Fruit fly (Drosophila melanogaster) whole organism, embryonic: ENCODE data around the gene CG9184.

Experiments used
- ATbp ChIP-seq: fragments of 200-800 bp; sonication (Bioruptor generic); optimal IDR thresholded peaks from 2 replicates; lab custom pipeline; 2017; ENCODE audit warnings: missing biosample characterization, mild to moderate bottlenecking, missing genetic modification characterization, missing genetic modification reagents
- Ada2b ChIP-seq: fragments of 200-800 bp; sonication (Bioruptor generic); IDR thresholded peaks from 2 replicates; pipeline ENCODE4 v1.3.6; 2022; ENCODE audit warnings: missing biosample characterization, missing genetic modification characterization
- Antp ChIP-seq: fragments of 200-800 bp; sonication (Bioruptor generic); optimal IDR thresholded peaks from 3 replicates; lab custom pipeline; 2016; ENCODE audit warnings: missing biosample characterization, missing genetic modification characterization
- Asciz ChIP-seq: fragments of 200-800 bp; sonication (Bioruptor generic); optimal IDR thresholded peaks from 2 replicates; lab custom pipeline; 2017; ENCODE audit warnings: missing biosample characterization, mild to moderate bottlenecking, missing genetic modification characterization, missing genetic modification reagents
- B-H2 ChIP-seq: fragments of 200-800 bp; sonication (Bioruptor generic); optimal IDR thresholded peaks from 2 replicates; lab custom pipeline; 2018; ENCODE audit warnings: missing biosample characterization, mild to moderate bottlenecking, missing genetic modification characterization
- CG10462 ChIP-seq: fragments of 200-800 bp; sonication (Bioruptor generic); optimal IDR thresholded peaks from 2 replicates; lab custom pipeline; 2016; ENCODE audit warnings: missing biosample characterization, missing genetic modification characterization
- CG11456 ChIP-seq: fragments of 200-800 bp; sonication (Bioruptor generic); IDR thresholded peaks from 3 replicates; pipeline ENCODE4 v1.3.6; 2022; ENCODE audit warnings: missing biosample characterization, missing genetic modification characterization
- CG12104 ChIP-seq: fragments of 200-800 bp; sonication (Bioruptor generic); optimal IDR thresholded peaks from 3 replicates; lab custom pipeline; 2016; ENCODE audit warnings: missing biosample characterization, missing genetic modification characterization
- CG12391 ChIP-seq: fragments of 200-800 bp; sonication (Bioruptor generic); optimal IDR thresholded peaks from 3 replicates; lab custom pipeline; 2018; ENCODE audit warnings: missing biosample characterization, mild to moderate bottlenecking, missing genetic modification characterization, moderate library complexity
- CG14667 ChIP-seq: fragments of 200-800 bp; sonication (Bioruptor generic); IDR thresholded peaks from 2 replicates; pipeline ENCODE4 v1.3.6; 2022; ENCODE audit warnings: missing biosample characterization, missing genetic modification characterization
- CG15514 ChIP-seq: fragments of 200-800 bp; sonication (Bioruptor generic); optimal IDR thresholded peaks from 3 replicates; lab custom pipeline; 2017; ENCODE audit warnings: missing biosample characterization, missing genetic modification characterization, mild to moderate bottlenecking, moderate library complexity, missing genetic modification reagents
- CG16815 ChIP-seq: fragments of 200-800 bp; sonication (Bioruptor generic); optimal IDR thresholded peaks from 3 replicates; lab custom pipeline; 2017; ENCODE audit warnings: missing biosample characterization, mild to moderate bottlenecking, missing genetic modification characterization
- CG18476 ChIP-seq: fragments of 200-800 bp; sonication (Bioruptor generic); optimal IDR thresholded peaks from 2 replicates; lab custom pipeline; 2016; ENCODE audit warnings: missing biosample characterization, mild to moderate bottlenecking, missing genetic modification characterization
- CG2678 ChIP-seq: fragments of 200-800 bp; sonication (Bioruptor generic); optimal IDR thresholded peaks from 3 replicates; lab custom pipeline; 2019; ENCODE audit warnings: missing biosample characterization, mild to moderate bottlenecking, missing genetic modification characterization, moderate library complexity
- CG3407 ChIP-seq: fragments of 200-800 bp; sonication (Bioruptor generic); optimal IDR thresholded peaks from 2 replicates; lab custom pipeline; 2018; ENCODE audit warnings: missing biosample characterization, mild to moderate bottlenecking, missing genetic modification characterization
- CG5953 ChIP-seq: fragments of 200-800 bp; sonication (Bioruptor generic); IDR thresholded peaks from 2 replicates; pipeline ENCODE4 v1.3.6; 2022; ENCODE audit warnings: missing biosample characterization, missing genetic modification characterization
- CG6791 ChIP-seq: fragments of 200-800 bp; sonication (Bioruptor generic); IDR thresholded peaks from 3 replicates; pipeline ENCODE4 v1.3.6; 2022; ENCODE audit warnings: missing biosample characterization, missing genetic modification characterization; ENCODE audit not compliant: partially characterized antibody
- CG7786 ChIP-seq: fragments of 200-800 bp; sonication (Bioruptor generic); optimal IDR thresholded peaks from 2 replicates; lab custom pipeline; 2016; ENCODE audit warnings: missing biosample characterization, missing genetic modification characterization
- CG8359 ChIP-seq: fragments of 200-800 bp; sonication (Bioruptor generic); optimal IDR thresholded peaks from 2 replicates; lab custom pipeline; 2017; ENCODE audit warnings: missing biosample characterization, mild to moderate bottlenecking, missing genetic modification characterization, borderline replicate concordance
- CG8388 ChIP-seq: fragments of 200-800 bp; sonication (Bioruptor generic); optimal IDR thresholded peaks from 2 replicates; lab custom pipeline; 2019; ENCODE audit warnings: missing biosample characterization, mild to moderate bottlenecking, missing genetic modification characterization, moderate library complexity
- CG9932 ChIP-seq: fragments of 200-800 bp; sonication (Bioruptor generic); IDR thresholded peaks from 2 replicates; pipeline ENCODE4 v1.3.6; 2022; ENCODE audit warnings: missing biosample characterization, missing genetic modification characterization
- Dfd ChIP-seq, 2 experiments: fragments of >200 bp; optimal IDR thresholded peaks; 2 replicates each; lab custom pipeline; 2017; ENCODE audit warnings: missing biosample characterization in 2 of 2, missing genetic modification characterization in 2 of 2
- HHEX ChIP-seq: fragments of 200-800 bp; sonication (Bioruptor generic); optimal IDR thresholded peaks from 3 replicates; lab custom pipeline; 2017; ENCODE audit warnings: missing biosample characterization, mild to moderate bottlenecking, missing genetic modification characterization, missing genetic modification reagents
- Mrtf ChIP-seq: fragments of 200-800 bp; sonication (Bioruptor generic); IDR thresholded peaks from 3 replicates; pipeline ENCODE4 v1.3.6; 2022; ENCODE audit warnings: missing biosample characterization, missing genetic modification characterization
- Myb ChIP-seq: fragments of 200-800 bp; sonication (Bioruptor generic); optimal IDR thresholded peaks from 2 replicates; lab custom pipeline; 2016; ENCODE audit warnings: missing biosample characterization, missing genetic modification characterization
- Oli ChIP-seq: fragments of 200-800 bp; sonication (Bioruptor generic); optimal IDR thresholded peaks from 2 replicates; lab custom pipeline; 2018; ENCODE audit warnings: missing biosample characterization, mild to moderate bottlenecking, missing genetic modification characterization, moderate library complexity
- Ravus ChIP-seq: fragments of 200-800 bp; sonication (Bioruptor generic); IDR thresholded peaks from 2 replicates; pipeline ENCODE4 v1.3.6; 2022; ENCODE audit warnings: missing biosample characterization, missing genetic modification characterization
- Side ChIP-seq: fragments of 200-800 bp; sonication (Bioruptor generic); optimal IDR thresholded peaks from 2 replicates; lab custom pipeline; 2016; ENCODE audit warnings: missing biosample characterization, missing genetic modification characterization
- Sry-β ChIP-seq: fragments of 200-800 bp; sonication (Bioruptor generic); optimal IDR thresholded peaks from 2 replicates; lab custom pipeline; 2018; ENCODE audit warnings: missing biosample characterization, mild to moderate bottlenecking, missing genetic modification characterization, moderate library complexity
- Sry-δ ChIP-seq: fragments of 200-800 bp; sonication (Bioruptor generic); optimal IDR thresholded peaks from 2 replicates; lab custom pipeline; 2016; ENCODE audit warnings: missing biosample characterization, missing genetic modification characterization
- ara ChIP-seq: fragments of 200-800 bp; sonication (Bioruptor generic); IDR thresholded peaks from 2 replicates; pipeline ENCODE4 v1.3.6; 2022; ENCODE audit warnings: missing biosample characterization, missing genetic modification characterization
- bbx ChIP-seq: fragments of 200-800 bp; sonication (Bioruptor generic); IDR thresholded peaks from 2 replicates; pipeline ENCODE4 v1.3.6; 2022; ENCODE audit warnings: missing biosample characterization, missing genetic modification characterization; ENCODE audit not compliant: partially characterized antibody
- bcd ChIP-seq: fragments of 200-800 bp; sonication (Bioruptor generic); optimal IDR thresholded peaks from 2 replicates; lab custom pipeline; 2017; ENCODE audit warnings: missing biosample characterization, mild to moderate bottlenecking, missing genetic modification characterization
- chif ChIP-seq, 2 experiments: fragments of 200-800 bp; sonication (Bioruptor generic); optimal IDR thresholded peaks; 3 replicates each; lab custom pipeline; 2016; ENCODE audit warnings: missing biosample characterization in 2 of 2, missing genetic modification characterization in 2 of 2
- chm ChIP-seq: fragments of 200-800 bp; sonication (Bioruptor generic); IDR thresholded peaks from 2 replicates; pipeline ENCODE4 v1.3.6; 2022; ENCODE audit warnings: missing biosample characterization, missing genetic modification characterization
- ci ChIP-seq: fragments of 200-800 bp; sonication (Bioruptor generic); IDR thresholded peaks from 3 replicates; pipeline ENCODE4 v1.3.6; 2022; ENCODE audit warnings: missing biosample characterization, missing genetic modification characterization
- dimm ChIP-seq: fragments of 200-800 bp; sonication (Bioruptor generic); IDR thresholded peaks from 2 replicates; pipeline ENCODE4 v1.3.6; 2022; ENCODE audit warnings: missing biosample characterization, missing genetic modification characterization
- dm ChIP-seq: fragments of 200-800 bp; sonication (Bioruptor generic); optimal IDR thresholded peaks from 3 replicates; lab custom pipeline; 2016; ENCODE audit warnings: missing biosample characterization, missing genetic modification characterization
- ftz-f1 ChIP-seq: fragments of 200-800 bp; sonication (Bioruptor generic); optimal IDR thresholded peaks from 2 replicates; lab custom pipeline; 2016; ENCODE audit warnings: missing biosample characterization, missing genetic modification characterization
- gsb ChIP-seq: fragments of 200-800 bp; sonication (Bioruptor generic); IDR thresholded peaks from 2 replicates; pipeline ENCODE4 v1.3.6; 2022; ENCODE audit warnings: missing biosample characterization, missing genetic modification characterization
- kay ChIP-seq: fragments of 200-800 bp; sonication (Bioruptor generic); optimal IDR thresholded peaks from 2 replicates; lab custom pipeline; 2016; ENCODE audit warnings: missing biosample characterization, missing genetic modification characterization
- maf-S ChIP-seq: fragments of 200-800 bp; sonication (Bioruptor generic); optimal IDR thresholded peaks from 2 replicates; lab custom pipeline; 2016; ENCODE audit warnings: missing biosample characterization, missing genetic modification characterization
- odd ChIP-seq: fragments of 200-800 bp; sonication (Bioruptor generic); optimal IDR thresholded peaks from 2 replicates; lab custom pipeline; 2017; ENCODE audit warnings: missing biosample characterization, mild to moderate bottlenecking, missing genetic modification characterization
- salm ChIP-seq: fragments of 200-800 bp; sonication (Bioruptor generic); optimal IDR thresholded peaks from 2 replicates; lab custom pipeline; 2018; ENCODE audit warnings: missing biosample characterization, mild to moderate bottlenecking, missing genetic modification characterization
- schlank ChIP-seq: fragments of 200-800 bp; sonication (Bioruptor generic); optimal IDR thresholded peaks from 2 replicates; lab custom pipeline; 2018; ENCODE audit warnings: missing biosample characterization, mild to moderate bottlenecking, missing genetic modification characterization
- scrt ChIP-seq: fragments of 200-800 bp; sonication (Bioruptor generic); optimal IDR thresholded peaks from 2 replicates; lab custom pipeline; 2018; ENCODE audit warnings: missing biosample characterization, mild to moderate bottlenecking, missing genetic modification characterization, moderate library complexity
- sim ChIP-seq: fragments of 200-800 bp; sonication (Bioruptor generic); IDR thresholded peaks from 2 replicates; pipeline ENCODE4 v1.3.6; 2022; ENCODE audit warnings: missing biosample characterization, missing genetic modification characterization
- sisA ChIP-seq: fragments of 200-800 bp; sonication (Bioruptor generic); IDR thresholded peaks from 2 replicates; pipeline ENCODE4 v1.3.6; 2022; ENCODE audit warnings: missing biosample characterization, missing genetic modification characterization
- so ChIP-seq: fragments of 200-800 bp; sonication (Bioruptor generic); IDR thresholded peaks from 3 replicates; pipeline ENCODE4 v1.3.6; 2022; ENCODE audit warnings: missing biosample characterization, missing genetic modification characterization
- tio ChIP-seq: fragments of 200-800 bp; sonication (Bioruptor generic); optimal IDR thresholded peaks from 2 replicates; lab custom pipeline; 2017; ENCODE audit warnings: missing biosample characterization, missing genetic modification characterization, inconsistent platforms

CG9184 gene

DNA sequence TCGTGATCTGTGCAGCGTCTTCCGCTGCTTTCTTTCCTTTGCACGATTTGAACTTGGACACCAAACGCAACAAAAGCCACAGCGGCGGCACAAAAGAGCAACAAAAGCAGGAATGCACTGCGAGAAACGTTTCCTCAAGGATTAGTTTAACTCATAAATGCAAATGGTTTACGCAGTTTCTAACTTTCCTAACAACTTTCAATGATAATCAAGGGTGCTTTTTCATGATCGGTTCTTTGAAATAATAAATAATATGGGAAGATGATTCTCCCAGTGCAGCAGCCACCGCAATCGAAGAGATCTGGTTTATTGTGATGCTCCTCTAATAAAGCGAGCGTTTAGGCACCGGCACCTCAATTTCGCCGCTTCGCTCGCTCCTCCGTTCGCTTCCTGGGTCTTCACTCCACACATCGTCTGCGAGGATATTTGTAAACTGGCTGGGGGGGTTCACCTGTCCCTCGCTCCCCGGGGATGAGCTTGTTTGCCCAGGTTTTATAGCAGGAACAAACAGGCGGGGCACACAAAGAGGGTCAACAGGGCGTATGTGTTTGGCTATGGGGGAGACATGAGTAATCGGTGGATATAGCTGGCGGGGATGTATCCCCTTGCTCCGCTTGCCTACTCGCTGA, 3.4 kb downstream of the CG9184 start (continued):
- TF ChIP-seq CG10462 (GFP tag; lab: Kevin White, UChicago) (peak; percentile 68), CG9932 (GFP tag; lab: Robert Waterston, UW) (no peak), CG3407 (GFP tag; lab: Kevin White, UChicago) (peak; percentile 75), Asciz (GFP tag; lab: Kevin White, UChicago) (peak; percentile 88), scrt (GFP tag; lab: Kevin White, UChicago) (peak; percentile 54), Oli (tag; lab: Kevin White, UChicago) (peak; percentile 81), CG14667 (GFP tag; lab: Robert Waterston, UW) (peak; percentile 41; the same call in 1 of the 2 replicates), ci (peak; percentile 95), sisA (peak; percentile 92), odd (GFP tag; lab: Kevin White, UChicago) (peak; percentile 72), CG8388 (GFP tag; lab: Kevin White, UChicago) (peak; percentile 79), kay (peak; percentile 11), maf-S (GFP tag; lab: Kevin White, UChicago) (peak; percentile 46), chif (GFP tag; optimal IDR thresholded peaks at IDR 0.05; lab: Kevin White, UChicago) (peak; percentile 79 to 83), gsb (GFP tag; lab: Robert Waterston, UW) (no peak), Sry-δ (GFP tag; lab: Kevin White, UChicago) (peak; percentile 22), salm (tag; lab: Kevin White, UChicago) (peak; percentile 29), dm (GFP tag; lab: Kevin White, UChicago) (peak; percentile 25), CG11456 (peak; percentile 58; the same call in 1 of the 3 replicates), CG8359 (GFP tag; lab: Kevin White, UChicago) (peak; percentile 66), CG12104 (GFP tag; lab: Kevin White, UChicago) (peak; percentile 16), Myb (GFP tag; lab: Kevin White, UChicago) (peak; percentile 22), CG15514 (GFP tag; lab: Kevin White, UChicago) (peak; percentile 19), schlank (tag; lab: Kevin White, UChicago) (no peak), B-H2 (GFP tag; lab: Kevin White, UChicago) (no peak), Sry-β (GFP tag; lab: Kevin White, UChicago) (peak; percentile 24), CG2678 (tag; lab: Kevin White, UChicago) (peak; percentile 83), CG12391 (tag; lab: Kevin White, UChicago) (peak; percentile 82), dimm (GFP tag; lab: Robert Waterston, UW) (peak; percentile 74), CG7786 (GFP tag; lab: Kevin White, UChicago) (peak; percentile 52), Ada2b (GFP tag; lab: Robert Waterston, UW) (peak; percentile 78), tio (peak; percentile 40), bbx (GFP tag; lab: Robert Waterston, UW) (no peak), Ravus (peak; percentile 15; the same call in 1 of the 2 replicates), Side (GFP tag; lab: Kevin White, UChicago) (peak; percentile 68), ara (peak; percentile 88), HHEX (GFP tag; lab: Kevin White, UChicago) (peak; percentile 70), sim (GFP tag; lab: Robert Waterston, UW) (peak; percentile 54; the same call in 1 of the 2 replicates), Dfd (GFP tag; optimal IDR thresholded peaks at IDR 0.05; lab: Kevin White, UChicago) (no peak), Mrtf (GFP tag; lab: Robert Waterston, UW) (peak; percentile 56; the same call in 1 of the 3 replicates), so (peak; percentile 87), ftz-f1 (GFP tag; lab: Kevin White, UChicago) (no peak), CG16815 (GFP tag; lab: Kevin White, UChicago) (peak; percentile 32), CG6791 (GFP tag; lab: Robert Waterston, UW) (0 out of 3 replicates have a peak, but pooled peaks have one; percentile 37), Antp (GFP tag; lab: Kevin White, UChicago) (peak; percentile 76), CG5953 (GFP tag; lab: Robert Waterston, UW) (peak; percentile 80), bcd (GFP tag; lab: Kevin White, UChicago) (peak; percentile 67), ATbp (GFP tag; lab: Kevin White, UChicago) (peak; percentile 87), CG18476 (GFP tag; lab: Kevin White, UChicago) (peak; percentile 65), chm (peak; percentile 73)
